Worm (Caenorhabditis elegans) whole organism, young adult: Measurements from ENCODE around the gene F14D7.2.

Experiments
- C17E4.6 ChIP-seq: fragments of 200-800 bp; sonication (Bioruptor generic); IDR thresholded peaks from 2 replicates; pipeline ENCODE4 v1.3.6; 2022; ENCODE audit warnings: missing genetic modification reagents, missing genetic modification characterization, missing compliant biosample characterization
- F37B4.10 ChIP-seq: fragments of 200-800 bp; sonication (Bioruptor generic); IDR thresholded peaks from 2 replicates; pipeline ENCODE4 v1.3.6; 2022; ENCODE audit warnings: missing genetic modification characterization, missing compliant biosample characterization
- F49E8.2 ChIP-seq: sonication (generic microtip); optimal IDR thresholded peaks from 3 replicates; lab custom pipeline; 2017; ENCODE audit warnings: missing genetic modification characterization, mild to moderate bottlenecking, missing compliant biosample characterization, antibody characterized with exemption, moderate library complexity; ENCODE audit not compliant: insufficient read depth
- ZK185.1 ChIP-seq: sonication (generic microtip); optimal IDR thresholded peaks from 2 replicates; lab custom pipeline; 2016; ENCODE audit warnings: mild to moderate bottlenecking, missing genetic modification characterization, missing compliant biosample characterization; ENCODE audit not compliant: poor library complexity, severe bottlenecking
- ama-1 ChIP-seq, 3 experiments: fragments of 150-350 bp in 1 of 3; sonication (generic microtip) in 2 of 3; optimal IDR thresholded peaks; 2 replicates each; lab custom pipeline; 2014 to 2018; ENCODE audit warnings: missing biosample characterization in 2 of 3, missing genetic modification characterization in 2 of 3, missing genetic modification reagents in 2 of 3
- attf-3 ChIP-seq: fragments of 200-800 bp; sonication (Bioruptor generic); conservative IDR thresholded peaks from 2 replicates; pipeline ENCODE4 v1.3.6; 2022; ENCODE audit warnings: missing genetic modification reagents, missing genetic modification characterization, missing compliant biosample characterization
- hsf-1 ChIP-seq: fragments of 200-800 bp; sonication (Bioruptor generic); IDR thresholded peaks from 2 replicates; pipeline ENCODE4 v1.3.6; 2022; ENCODE audit warnings: missing genetic modification reagents, missing genetic modification characterization, missing compliant biosample characterization
- lin-54 ChIP-seq: fragments of 200-800 bp; sonication (Bioruptor generic); optimal IDR thresholded peaks from 2 replicates; lab custom pipeline; 2018; ENCODE audit warnings: mild to moderate bottlenecking, missing genetic modification characterization, missing compliant biosample characterization
- snpc-4 ChIP-seq, 5 experiments: fragments of 150-350 bp in 1 of 5; sonication (generic microtip) in 4 of 5; optimal IDR thresholded peaks; 2 replicates each; lab custom pipeline; 2014 to 2018; ENCODE audit warnings: missing genetic modification characterization in 5 of 5, missing biosample characterization in 3 of 5, antibody characterized with exemption in 2 of 5, mild to moderate bottlenecking in 2 of 5, missing compliant biosample characterization in 2 of 5, missing genotype in 2 of 5, moderate library complexity in 2 of 5, missing genetic modification reagents in 1 of 5
- unc-130 ChIP-seq: sonication (generic microtip); optimal IDR thresholded peaks from 2 replicates; lab custom pipeline; 2016; ENCODE audit warnings: missing genetic modification reagents, missing genetic modification characterization, missing compliant biosample characterization
- zfh-2 ChIP-seq: fragments of 200-800 bp; sonication (Bioruptor generic); conservative IDR thresholded peaks from 2 replicates; pipeline ENCODE4 v1.3.6; 2022; ENCODE audit warnings: missing genetic modification reagents, missing genetic modification characterization, missing compliant biosample characterization

ce11 chrV:14334901-14335300 is 41.4 kb upstream of the F14D7.2 start, which contains the start of gene srm-5:
- TF ChIP-seq zfh-2 (GFP tag; lab: Robert Waterston, UW) (no peak), C17E4.6 (no peak), ama-1 (optimal IDR thresholded peaks at IDR 0.05; lab: Kevin White, UChicago) (no peak), ama-1 (GFP tag; optimal IDR thresholded peaks at IDR 0.05; lab: Kevin White, UChicago) (no peak), F37B4.10 (no peak), unc-130 (GFP tag; lab: Kevin White, UChicago) (no peak), ZK185.1 (tag; lab: Kevin White, UChicago) (no peak), snpc-4 (GFP tag; optimal IDR thresholded peaks at IDR 0.05; lab: Kevin White, UChicago) (no peak), snpc-4 (tag; optimal IDR thresholded peaks at IDR 0.05; lab: Kevin White, UChicago) (no peak), lin-54 (no peak), F49E8.2 (no peak), hsf-1 (GFP tag; lab: Robert Waterston, UW) (no peak), attf-3 (GFP tag; lab: Robert Waterston, UW) (no peak)
